Worm (Caenorhabditis elegans) whole organism, L1 larva: Measurements from ENCODE around the gene clp-1.

Source experiments
- ceh-8 ChIP-seq: fragments of 200-800 bp; sonication (Bioruptor generic); optimal IDR thresholded peaks from 2 replicates; lab custom pipeline; 2018; ENCODE audit warnings: mild to moderate bottlenecking, missing genetic modification characterization, moderate library complexity, missing compliant biosample characterization
- ces-1 ChIP-seq: fragments of 150-350 bp; optimal IDR thresholded peaks from 2 replicates; lab custom pipeline; 2014; ENCODE audit warnings: missing biosample characterization, missing genetic modification reagents, missing genetic modification characterization
- unc-130 ChIP-seq: fragments of 150-350 bp; optimal IDR thresholded peaks from 2 replicates; lab custom pipeline; 2017; ENCODE audit warnings: missing biosample characterization, missing genetic modification characterization, inconsistent platforms

- TF ChIP-seq unc-130 (tag; lab: Kevin White, UChicago) (peak; percentile 3), ceh-8 (GFP tag; lab: Kevin White, UChicago) (no peak), ces-1 (GFP tag; lab: Kevin White, UChicago) (no peak)
Measured at ce11 chrIII:7978723-7979122, 1.0 kb upstream of the clp-1 start.
